Worm (Caenorhabditis elegans) whole organism, L1 larva: ENCODE results near the gene sumv-1.

Experiments used
- C34B4.2 ChIP-seq: sonication (generic microtip); optimal IDR thresholded peaks from 2 replicates; lab custom pipeline; 2017; ENCODE audit warnings: mild to moderate bottlenecking, missing genetic modification characterization, missing compliant biosample characterization
- Y116A8C.19 ChIP-seq: sonication (generic microtip); optimal IDR thresholded peaks from 2 replicates; lab custom pipeline; 2016; ENCODE audit warnings: missing compliant biosample characterization, missing genetic modification characterization, borderline replicate concordance
- ceh-8 ChIP-seq: fragments of 200-800 bp; sonication (Bioruptor generic); optimal IDR thresholded peaks from 2 replicates; lab custom pipeline; 2018; ENCODE audit warnings: mild to moderate bottlenecking, missing genetic modification characterization, moderate library complexity, missing compliant biosample characterization
- dpl-1 ChIP-seq, 3 experiments: fragments of 150-350 bp in 2 of 3; sonication (generic microtip) in 1 of 3; optimal IDR thresholded peaks; 2 replicates each; lab custom pipeline; 2014 to 2017; ENCODE audit warnings: missing biosample characterization in 3 of 3, missing genetic modification characterization in 3 of 3, missing genetic modification reagents in 3 of 3
- dsc-1 ChIP-seq: sonication (generic microtip); optimal IDR thresholded peaks from 2 replicates; lab custom pipeline; 2016; ENCODE audit warnings: mild to moderate bottlenecking, missing genetic modification characterization, missing compliant biosample characterization
- efl-1 ChIP-seq, 4 experiments: fragments of 150-350 bp; optimal IDR thresholded peaks in 3 of 4; peaks in 1 of 4; 1 replicate in 1 of 4; 2 replicates in 3 of 4; lab custom pipeline; 2014; ENCODE audit warnings: missing biosample characterization in 2 of 4, missing genetic modification characterization in 2 of 4, missing genetic modification reagents in 2 of 4
- efl-3 ChIP-seq: fragments of 200-800 bp; sonication (Bioruptor generic); optimal IDR thresholded peaks from 2 replicates; lab custom pipeline; 2018; ENCODE audit warnings: mild to moderate bottlenecking, missing genetic modification characterization, missing compliant biosample characterization
- egl-13 ChIP-seq: sonication (generic microtip); optimal IDR thresholded peaks from 2 replicates; lab custom pipeline; 2016; ENCODE audit warnings: missing genotype, missing genetic modification reagents, missing genetic modification characterization, missing compliant biosample characterization
- elt-3 ChIP-seq, 6 experiments: fragments of 150-350 bp in 1 of 6; sonication (generic microtip); optimal IDR thresholded peaks; 2 replicates each; lab custom pipeline; 2017 to 2018; ENCODE audit warnings: missing biosample characterization in 6 of 6, missing genetic modification characterization in 6 of 6, inconsistent platforms in 1 of 6
- fkh-10 ChIP-seq: sonication (generic microtip); optimal IDR thresholded peaks from 2 replicates; lab custom pipeline; 2017; ENCODE audit warnings: missing biosample characterization, missing genetic modification reagents, missing genetic modification characterization
- fkh-4 ChIP-seq: sonication (generic microtip); optimal IDR thresholded peaks from 2 replicates; lab custom pipeline; 2016; ENCODE audit warnings: missing compliant biosample characterization, missing genetic modification characterization, borderline replicate concordance
- grh-1 ChIP-seq: fragments of 200-800 bp; sonication (Bioruptor generic); IDR thresholded peaks from 2 replicates; pipeline ENCODE4 v1.3.6; 2022; ENCODE audit warnings: missing genetic modification reagents, missing genetic modification characterization, missing compliant biosample characterization
- hlh-17 ChIP-seq: fragments of 200-800 bp; sonication (Bioruptor generic); optimal IDR thresholded peaks from 2 replicates; lab custom pipeline; 2018; ENCODE audit warnings: missing genetic modification characterization, mild to moderate bottlenecking, missing compliant biosample characterization, moderate library complexity, borderline replicate concordance
- hlh-4 ChIP-seq: sonication (generic microtip); optimal IDR thresholded peaks from 2 replicates; lab custom pipeline; 2016; ENCODE audit warnings: mild to moderate bottlenecking, missing genetic modification characterization, missing compliant biosample characterization
- irx-1 ChIP-seq: sonication (generic microtip); optimal IDR thresholded peaks from 2 replicates; lab custom pipeline; 2016; ENCODE audit warnings: missing genetic modification characterization, missing compliant biosample characterization
- isw-1 ChIP-seq: fragments of 200-800 bp; sonication (Bioruptor generic); IDR thresholded peaks from 2 replicates; pipeline ENCODE4 v1.3.6; 2022; ENCODE audit warnings: missing genetic modification characterization, missing compliant biosample characterization
- lin-14 ChIP-seq: fragments of 200-800 bp; sonication (Bioruptor generic); optimal IDR thresholded peaks from 2 replicates; lab custom pipeline; 2018; ENCODE audit warnings: mild to moderate bottlenecking, missing genetic modification characterization, moderate library complexity, missing compliant biosample characterization
- lin-15B ChIP-seq: fragments of 150-350 bp; sonication (generic microtip); optimal IDR thresholded peaks from 3 replicates; lab custom pipeline; 2014; ENCODE audit warnings: missing biosample characterization, missing genetic modification characterization
- lin-39 ChIP-seq: fragments of 150-350 bp; optimal IDR thresholded peaks from 2 replicates; lab custom pipeline; 2014; ENCODE audit warnings: missing biosample characterization, missing genetic modification reagents, missing genetic modification characterization
- lsy-2 ChIP-seq, 2 experiments: fragments of 150-350 bp; optimal IDR thresholded peaks; 2 replicates each; lab custom pipeline; 2014; ENCODE audit warnings: missing biosample characterization in 2 of 2, missing genetic modification characterization in 2 of 2
- mab-9 ChIP-seq: fragments of 200-800 bp; sonication (Bioruptor generic); IDR thresholded peaks from 2 replicates; pipeline ENCODE4 v1.3.6; 2022; ENCODE audit warnings: missing genetic modification reagents, missing genetic modification characterization, missing compliant biosample characterization
- mdl-1 ChIP-seq, 2 experiments: fragments of 150-350 bp; optimal IDR thresholded peaks; 2 replicates each; lab custom pipeline; 2014 to 2017; ENCODE audit warnings: missing biosample characterization in 2 of 2, missing genetic modification characterization in 2 of 2, inconsistent platforms in 1 of 2
- mef-2 ChIP-seq: fragments of 150-350 bp; optimal IDR thresholded peaks from 2 replicates; lab custom pipeline; 2014; ENCODE audit warnings: missing biosample characterization, missing genetic modification characterization
- nhr-20 ChIP-seq: sonication (generic microtip); optimal IDR thresholded peaks from 2 replicates; lab custom pipeline; 2016; ENCODE audit warnings: mild to moderate bottlenecking, missing genetic modification characterization, missing compliant biosample characterization
- nhr-237 ChIP-seq: fragments of 150-350 bp; optimal IDR thresholded peaks from 2 replicates; lab custom pipeline; 2014; ENCODE audit warnings: missing biosample characterization, missing genetic modification characterization
- nhr-71 ChIP-seq: sonication (generic microtip); optimal IDR thresholded peaks from 2 replicates; lab custom pipeline; 2016; ENCODE audit warnings: mild to moderate bottlenecking, missing genetic modification characterization, moderate library complexity, missing compliant biosample characterization
- nhr-77 ChIP-seq: fragments of 150-350 bp; optimal IDR thresholded peaks from 2 replicates; lab custom pipeline; 2014; ENCODE audit warnings: missing biosample characterization, missing genetic modification characterization
- pag-3 ChIP-seq: sonication (generic microtip); optimal IDR thresholded peaks from 2 replicates; lab custom pipeline; 2017; ENCODE audit warnings: missing genetic modification characterization, mild to moderate bottlenecking, missing compliant biosample characterization, antibody characterized with exemption, borderline replicate concordance; ENCODE audit not compliant: insufficient read depth
- pax-3 ChIP-seq: fragments of 200-800 bp; sonication (Bioruptor generic); optimal IDR thresholded peaks from 2 replicates; lab custom pipeline; 2018; ENCODE audit warnings: mild to moderate bottlenecking, missing genetic modification characterization, moderate library complexity, missing compliant biosample characterization
- pqm-1 ChIP-seq: sonication (generic microtip); optimal IDR thresholded peaks from 3 replicates; lab custom pipeline; 2017; ENCODE audit warnings: missing biosample characterization, missing genetic modification characterization
- rnt-1 ChIP-seq: sonication (generic microtip); optimal IDR thresholded peaks from 2 replicates; lab custom pipeline; 2016; ENCODE audit warnings: mild to moderate bottlenecking, missing genetic modification characterization, moderate library complexity, missing compliant biosample characterization
- skn-1 ChIP-seq: fragments of 150-350 bp; optimal IDR thresholded peaks from 2 replicates; lab custom pipeline; 2014; ENCODE audit warnings: missing biosample characterization, missing genetic modification characterization
- snu-23 ChIP-seq: sonication (generic microtip); optimal IDR thresholded peaks from 2 replicates; lab custom pipeline; 2016; ENCODE audit warnings: missing genetic modification characterization, missing compliant biosample characterization
- sox-4 ChIP-seq: sonication (generic microtip); optimal IDR thresholded peaks from 2 replicates; lab custom pipeline; 2016; ENCODE audit warnings: missing genetic modification characterization, missing compliant biosample characterization
- sup-37 ChIP-seq: fragments of 200-800 bp; sonication (Bioruptor generic); optimal IDR thresholded peaks from 2 replicates; lab custom pipeline; 2018; ENCODE audit warnings: mild to moderate bottlenecking, missing genetic modification characterization, missing compliant biosample characterization
- swsn-7 ChIP-seq: sonication (generic microtip); optimal IDR thresholded peaks from 2 replicates; lab custom pipeline; 2016; ENCODE audit warnings: missing genetic modification characterization, missing compliant biosample characterization
- tlp-1 ChIP-seq: fragments of 150-350 bp; optimal IDR thresholded peaks from 2 replicates; lab custom pipeline; 2014; ENCODE audit warnings: missing biosample characterization, missing genetic modification characterization
- unc-62 ChIP-seq: fragments of 150-350 bp; optimal IDR thresholded peaks from 2 replicates; lab custom pipeline; 2014; ENCODE audit warnings: missing biosample characterization, missing genetic modification reagents, missing genetic modification characterization
- unc-86 ChIP-seq: sonication (generic microtip); optimal IDR thresholded peaks from 2 replicates; lab custom pipeline; 2016; ENCODE audit warnings: missing genetic modification characterization, missing compliant biosample characterization
- unc-98 ChIP-seq: fragments of 200-800 bp; sonication (Bioruptor generic); IDR thresholded peaks from 2 replicates; pipeline ENCODE4 v1.3.6; 2022; ENCODE audit warnings: missing genetic modification characterization, missing compliant biosample characterization
- zip-4 ChIP-seq: fragments of 200-800 bp; sonication (Bioruptor generic); optimal IDR thresholded peaks from 2 replicates; lab custom pipeline; 2018; ENCODE audit warnings: mild to moderate bottlenecking, missing genetic modification characterization, moderate library complexity, missing compliant biosample characterization

The sumv-1 gene

ce11 chrIII:5210269-5210668 lies 43.7 kb downstream of the sumv-1 start:
- TF ChIP-seq efl-1 (optimal IDR thresholded peaks at IDR 0.05; lab: Kevin White, UChicago) (no peak), efl-1 (GFP tag; optimal IDR thresholded peaks at IDR 0.05 in 1 of 2; lab: Kevin White, UChicago) (peak in 1 of 2 experiments; percentile 75), snu-23 (GFP tag; lab: Kevin White, UChicago) (no peak)

ce11 chrIII:5208992-5209391 lies 45.0 kb downstream of the sumv-1 start, which contains the start of gene syx-16:
syx-16 (minus strand) TSS chrIII:5209109.
- TF ChIP-seq swsn-7 (tag; lab: Kevin White, UChicago) (no peak), lsy-2 (tag; optimal IDR thresholded peaks at IDR 0.05; lab: Kevin White, UChicago) (peak in 1 of 2 experiments; percentile 28)
- TF ChIP-seq, all 84 proteins: peak for 1

ce11 chrIII:5206861-5207414 lies 47.0 kb downstream of the sumv-1 start, which contains the start of gene morc-1:
morc-1 (minus strand) TSS chrIII:5206911.
- no peak for TF ChIP-seq rnt-1
- no peak for TF ChIP-seq pax-3 (tag; lab: Kevin White, UChicago)
- TF ChIP-seq efl-3 (GFP tag; lab: Kevin White, UChicago) = no peak
- TF ChIP-seq grh-1 (GFP tag; lab: Robert Waterston, UW) = no peak
- TF ChIP-seq pag-3 (tag; lab: Kevin White, UChicago) = no peak
- no peak for TF ChIP-seq mef-2 (tag; lab: Kevin White, UChicago)
- no peak for TF ChIP-seq nhr-71 (tag; lab: Kevin White, UChicago)
- no peak for TF ChIP-seq snu-23 (GFP tag; lab: Kevin White, UChicago)
- TF ChIP-seq tlp-1 (tag; lab: Kevin White, UChicago) = no peak
- no peak for TF ChIP-seq lin-15B (tag; lab: Kevin White, UChicago)
- no peak for TF ChIP-seq isw-1
- no peak for TF ChIP-seq fkh-4 (tag; lab: Kevin White, UChicago)
- TF ChIP-seq efl-1 (optimal IDR thresholded peaks at IDR 0.05; lab: Kevin White, UChicago) = no peak
- TF ChIP-seq efl-1 (GFP tag; optimal IDR thresholded peaks at IDR 0.05 in 1 of 2; lab: Kevin White, UChicago) = no peak
- no peak for TF ChIP-seq C34B4.2 (tag; lab: Kevin White, UChicago)

ce11 chrIII:5203310-5203709 lies 50.7 kb downstream of the sumv-1 start:
- TF ChIP-seq mab-9 (GFP tag; lab: Robert Waterston, UW) = no peak
- peak; percentile 11 for TF ChIP-seq nhr-71 (tag; lab: Kevin White, UChicago)

ce11 chrIII:5202641-5203040 lies 51.3 kb downstream of the sumv-1 start:
- TF ChIP-seq grh-1 (GFP tag; lab: Robert Waterston, UW) (no peak), unc-62 (GFP tag; lab: Kevin White, UChicago) (no peak), snu-23 (GFP tag; lab: Kevin White, UChicago) (peak; percentile 85), pax-3 (tag; lab: Kevin White, UChicago) (no peak), isw-1 (no peak), unc-98 (no peak), fkh-10 (no peak), dpl-1 (GFP tag; optimal IDR thresholded peaks at IDR 0.05; lab: Kevin White, UChicago) (peak in 2 of 3 experiments; percentile 10 to 34), egl-13 (tag; lab: Kevin White, UChicago) (no peak), skn-1 (tag; lab: Kevin White, UChicago) (no peak), nhr-77 (tag; lab: Kevin White, UChicago) (peak; percentile 76), Y116A8C.19 (tag; lab: Kevin White, UChicago) (no peak), sox-4 (tag; lab: Kevin White, UChicago) (no peak), nhr-237 (tag; lab: Kevin White, UChicago) (no peak), irx-1 (tag; lab: Kevin White, UChicago) (no peak), pag-3 (tag; lab: Kevin White, UChicago) (no peak), elt-3 (tag; optimal IDR thresholded peaks at IDR 0.05; lab: Kevin White, UChicago) (peak in 5 of 6 experiments; percentile 38 to 81 (median 54)), nhr-20 (tag; lab: Kevin White, UChicago) (peak; percentile 87), sup-37 (GFP tag; lab: Kevin White, UChicago) (no peak), dsc-1 (tag; lab: Kevin White, UChicago) (no peak), unc-86 (no peak), ceh-8 (GFP tag; lab: Kevin White, UChicago) (no peak), hlh-4 (tag; lab: Kevin White, UChicago) (no peak), zip-4 (no peak), pqm-1 (tag; lab: Kevin White, UChicago) (no peak), lin-14 (GFP tag; lab: Kevin White, UChicago) (peak; percentile 88), hlh-17 (GFP tag; lab: Kevin White, UChicago) (no peak), lin-39 (tag; lab: Kevin White, UChicago) (no peak), mdl-1 (tag; optimal IDR thresholded peaks at IDR 0.05; lab: Kevin White, UChicago) (peak in 1 of 2 experiments; percentile 3), mab-9 (GFP tag; lab: Robert Waterston, UW) (no peak)
